Worm (Caenorhabditis elegans) whole organism, L3 larva: ENCODE measurements around the gene C18G1.9.

ENCODE experiments used
- ZK546.5 ChIP-seq: sonication (generic microtip); optimal IDR thresholded peaks from 2 replicates; lab custom pipeline; 2017; ENCODE audit warnings: missing biosample characterization, missing genetic modification characterization
- daf-12 ChIP-seq: fragments of 150-350 bp; optimal IDR thresholded peaks from 2 replicates; lab custom pipeline; 2014; ENCODE audit warnings: missing biosample characterization, missing genetic modification reagents, missing genetic modification characterization
- mdl-1 ChIP-seq: fragments of 150-350 bp; optimal IDR thresholded peaks from 2 replicates; lab custom pipeline; 2014; ENCODE audit warnings: missing biosample characterization, missing genetic modification characterization
- nhr-237 ChIP-seq: fragments of 150-350 bp; optimal IDR thresholded peaks from 2 replicates; lab custom pipeline; 2014; ENCODE audit warnings: missing biosample characterization, missing genetic modification characterization
- nhr-28 ChIP-seq: fragments of 150-350 bp; optimal IDR thresholded peaks from 2 replicates; lab custom pipeline; 2014; ENCODE audit warnings: missing biosample characterization, missing genetic modification characterization
- nhr-76 ChIP-seq: fragments of 150-350 bp; sonication (generic microtip); optimal IDR thresholded peaks from 5 replicates; lab custom pipeline; 2014; ENCODE audit warnings: missing biosample characterization, missing genetic modification characterization
- tbx-2 ChIP-seq: sonication (generic microtip); optimal IDR thresholded peaks from 2 replicates; lab custom pipeline; 2016; ENCODE audit warnings: mild to moderate bottlenecking, missing genetic modification characterization, missing compliant biosample characterization
- unc-39 ChIP-seq: sonication (generic microtip); optimal IDR thresholded peaks from 4 replicates; lab custom pipeline; 2017; ENCODE audit warnings: missing biosample characterization, missing genetic modification characterization
- unc-62 ChIP-seq: fragments of 150-350 bp; sonication (generic microtip); optimal IDR thresholded peaks from 4 replicates; lab custom pipeline; 2014; ENCODE audit warnings: missing biosample characterization, missing genetic modification reagents, missing genetic modification characterization
- zag-1 ChIP-seq: fragments of 150-350 bp; optimal IDR thresholded peaks from 2 replicates; lab custom pipeline; 2014; ENCODE audit warnings: missing biosample characterization, missing genetic modification characterization

DNA sequence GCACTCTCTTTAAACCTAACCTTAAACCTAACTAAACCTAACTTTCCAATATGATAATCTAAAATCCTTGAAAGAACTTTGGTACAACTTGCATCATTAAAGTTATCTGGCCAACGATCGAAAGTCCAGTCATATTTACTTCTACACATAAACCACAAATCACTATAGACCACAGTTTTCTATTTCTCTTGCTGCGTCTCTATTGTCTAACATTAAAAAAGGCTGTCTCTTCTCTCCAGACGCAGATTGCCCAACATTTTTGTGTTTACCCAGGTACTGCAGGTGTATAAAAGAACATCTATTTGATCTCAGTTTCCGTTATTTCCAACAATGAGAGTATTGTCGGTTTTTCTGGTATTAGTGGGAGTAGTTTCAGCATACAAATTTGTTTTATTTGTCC lies 27.3 kb downstream of the C18G1.9 start, which contains the start of gene ugt-61:
- no peak for TF ChIP-seq daf-12 (tag; lab: Kevin White, UChicago)
- no peak for TF ChIP-seq nhr-76 (tag; lab: Kevin White, UChicago)
- no peak for TF ChIP-seq unc-62 (GFP tag; lab: Kevin White, UChicago)
- no peak for TF ChIP-seq tbx-2 (tag; lab: Kevin White, UChicago)
- no peak for TF ChIP-seq nhr-237 (tag; lab: Kevin White, UChicago)
- TF ChIP-seq zag-1 (tag; lab: Kevin White, UChicago), result no peak
- no peak for TF ChIP-seq mdl-1 (tag; lab: Kevin White, UChicago)
- TF ChIP-seq unc-39 (tag; lab: Kevin White, UChicago), result no peak
- no peak for TF ChIP-seq nhr-28
- TF ChIP-seq ZK546.5 (tag; lab: Kevin White, UChicago), result no peak
